Fruit fly (Drosophila melanogaster) whole organism, embryonic: Measurements from ENCODE around the gene CG13021.

ENCODE experiments used
- Bgb ChIP-seq: fragments of 200-800 bp; sonication (Bioruptor generic); IDR thresholded peaks from 2 replicates; pipeline ENCODE4 v1.3.6; 2022; ENCODE audit warnings: missing biosample characterization, missing genetic modification characterization; ENCODE audit not compliant: partially characterized antibody
- CG10654 ChIP-seq: fragments of 200-800 bp; sonication (Bioruptor generic); optimal IDR thresholded peaks from 2 replicates; lab custom pipeline; 2016; ENCODE audit warnings: missing biosample characterization, missing genetic modification characterization
- CG11560 ChIP-seq: fragments of 200-800 bp; sonication (Bioruptor generic); IDR thresholded peaks from 3 replicates; pipeline ENCODE4 v1.3.6; 2022; ENCODE audit warnings: missing biosample characterization, missing genetic modification characterization
- CG11695 ChIP-seq: fragments of 200-800 bp; sonication (Bioruptor generic); IDR thresholded peaks from 3 replicates; pipeline ENCODE4 v1.3.6; 2022; ENCODE audit warnings: missing biosample characterization, missing genetic modification characterization
- CG12299 ChIP-seq: fragments of 200-800 bp; sonication (Bioruptor generic); optimal IDR thresholded peaks from 2 replicates; lab custom pipeline; 2018; ENCODE audit warnings: missing biosample characterization, mild to moderate bottlenecking, missing genetic modification characterization
- CG1233 ChIP-seq: fragments of 200-800 bp; sonication (Bioruptor generic); optimal IDR thresholded peaks from 4 replicates; lab custom pipeline; 2018; ENCODE audit warnings: missing biosample characterization, mild to moderate bottlenecking, missing genetic modification characterization
- CG1647 ChIP-seq: fragments of 200-800 bp; sonication (Bioruptor generic); optimal IDR thresholded peaks from 3 replicates; lab custom pipeline; 2016; ENCODE audit warnings: missing biosample characterization, missing genetic modification characterization
- CG16813 ChIP-seq: fragments of 200-800 bp; sonication (Bioruptor generic); IDR thresholded peaks from 3 replicates; pipeline ENCODE4 v1.3.6; 2022; ENCODE audit warnings: missing biosample characterization, missing genetic modification characterization; ENCODE audit not compliant: partially characterized antibody
- CG17802 ChIP-seq: fragments of 200-800 bp; sonication (Bioruptor generic); optimal IDR thresholded peaks from 2 replicates; lab custom pipeline; 2018; ENCODE audit warnings: missing biosample characterization, mild to moderate bottlenecking, missing genetic modification characterization, moderate library complexity
- CG2120 ChIP-seq: fragments of 200-800 bp; sonication (Bioruptor generic); optimal IDR thresholded peaks from 3 replicates; lab custom pipeline; 2016; ENCODE audit warnings: missing biosample characterization, missing genetic modification characterization
- CG2129 ChIP-seq: fragments of 200-800 bp; sonication (Bioruptor generic); IDR thresholded peaks from 2 replicates; pipeline ENCODE4 v1.3.6; 2022; ENCODE audit warnings: missing biosample characterization, missing genetic modification characterization; ENCODE audit not compliant: partially characterized antibody
- CG2199 ChIP-seq: fragments of 200-800 bp; sonication (Bioruptor generic); IDR thresholded peaks from 3 replicates; pipeline ENCODE4 v1.3.6; 2022; ENCODE audit warnings: missing biosample characterization, missing genetic modification characterization
- CG30020 ChIP-seq: fragments of 200-800 bp; optimal IDR thresholded peaks from 2 replicates; lab custom pipeline; 2019; ENCODE audit warnings: missing biosample characterization, mild to moderate bottlenecking, missing genetic modification characterization, moderate library complexity
- CG3065 ChIP-seq: fragments of 200-800 bp; sonication (Bioruptor generic); optimal IDR thresholded peaks from 2 replicates; lab custom pipeline; 2016; ENCODE audit warnings: missing biosample characterization, missing genetic modification characterization
- CG3726 ChIP-seq: fragments of 200-800 bp; sonication (Bioruptor generic); IDR thresholded peaks from 3 replicates; pipeline ENCODE4, ENCODE4 v1.3.6; 2022; ENCODE audit warnings: missing biosample characterization, missing genetic modification characterization
- CG42726 ChIP-seq: fragments of 200-800 bp; sonication (Bioruptor generic); IDR thresholded peaks from 2 replicates; pipeline ENCODE4 v1.3.6; 2022; ENCODE audit warnings: missing biosample characterization, missing genetic modification characterization; ENCODE audit not compliant: partially characterized antibody
- CG5245 ChIP-seq: fragments of 200-800 bp; sonication (Bioruptor generic); optimal IDR thresholded peaks from 3 replicates; lab custom pipeline; 2016; ENCODE audit warnings: missing biosample characterization, missing genetic modification characterization
- CG7928 ChIP-seq: fragments of 200-800 bp; sonication (Bioruptor generic); optimal IDR thresholded peaks from 2 replicates; lab custom pipeline; 2017; ENCODE audit warnings: missing biosample characterization, mild to moderate bottlenecking, missing genetic modification characterization
- CHES-1-like ChIP-seq: fragments of 200-800 bp; sonication (Bioruptor generic); optimal IDR thresholded peaks from 2 replicates; lab custom pipeline; 2016; ENCODE audit warnings: missing biosample characterization, missing genetic modification characterization
- Chrac-16 ChIP-seq: fragments of 200-800 bp; sonication (Bioruptor generic); optimal IDR thresholded peaks from 3 replicates; lab custom pipeline; 2016; ENCODE audit warnings: missing biosample characterization, missing genetic modification characterization
- Dad ChIP-seq: fragments of 200-800 bp; sonication (Bioruptor generic); optimal IDR thresholded peaks from 3 replicates; lab custom pipeline; 2016; ENCODE audit warnings: missing biosample characterization, missing genetic modification characterization
- Dek ChIP-seq: fragments of 200-800 bp; sonication (Bioruptor generic); optimal IDR thresholded peaks from 3 replicates; lab custom pipeline; 2019; ENCODE audit warnings: missing biosample characterization, mild to moderate bottlenecking, missing genetic modification characterization, moderate library complexity
- Fer1 ChIP-seq: fragments of 200-800 bp; sonication (Bioruptor generic); optimal IDR thresholded peaks from 2 replicates; lab custom pipeline; 2017; ENCODE audit warnings: missing biosample characterization, mild to moderate bottlenecking, missing genetic modification characterization
- Hey ChIP-seq: fragments of 200-800 bp; sonication (Bioruptor generic); optimal IDR thresholded peaks from 3 replicates; lab custom pipeline; 2018; ENCODE audit warnings: missing biosample characterization, mild to moderate bottlenecking, missing genetic modification characterization
- Myb ChIP-seq: fragments of 200-800 bp; sonication (Bioruptor generic); optimal IDR thresholded peaks from 2 replicates; lab custom pipeline; 2016; ENCODE audit warnings: missing biosample characterization, missing genetic modification characterization
- NK7.1 ChIP-seq: fragments of 200-800 bp; sonication (Bioruptor generic); optimal IDR thresholded peaks from 3 replicates; lab custom pipeline; 2016; ENCODE audit warnings: missing biosample characterization, missing genetic modification characterization
- Rfx ChIP-seq: fragments of 200-800 bp; sonication (Bioruptor generic); IDR thresholded peaks from 2 replicates; pipeline ENCODE4 v1.3.6; 2022; ENCODE audit warnings: missing biosample characterization, missing genetic modification characterization
- ash1 ChIP-seq: fragments of 200-800 bp; sonication (Bioruptor generic); optimal IDR thresholded peaks from 2 replicates; lab custom pipeline; 2018; ENCODE audit warnings: missing biosample characterization, mild to moderate bottlenecking, missing genetic modification characterization
- ato ChIP-seq: fragments of 200-800 bp; sonication (Bioruptor generic); IDR thresholded peaks from 2 replicates; pipeline ENCODE4 v1.3.6; 2022; ENCODE audit warnings: missing biosample characterization, missing genetic modification characterization; ENCODE audit not compliant: partially characterized antibody
- cg ChIP-seq: fragments of 200-800 bp; sonication (Bioruptor generic); optimal IDR thresholded peaks from 3 replicates; lab custom pipeline; 2019; ENCODE audit warnings: missing biosample characterization, mild to moderate bottlenecking, missing genetic modification characterization, moderate library complexity
- crol ChIP-seq: fragments of 200-800 bp; sonication (Bioruptor generic); IDR thresholded peaks from 2 replicates; pipeline ENCODE4 v1.3.6; 2022; ENCODE audit warnings: missing biosample characterization, missing genetic modification characterization
- dan ChIP-seq: fragments of 200-800 bp; sonication (Bioruptor generic); IDR thresholded peaks from 2 replicates; pipeline ENCODE4 v1.3.6; 2022; ENCODE audit warnings: missing biosample characterization, missing genetic modification characterization
- eyg ChIP-seq: fragments of 200-800 bp; sonication (Bioruptor generic); optimal IDR thresholded peaks from 3 replicates; lab custom pipeline; 2016; ENCODE audit warnings: missing biosample characterization, missing genetic modification characterization
- fd96Cb ChIP-seq: fragments of 200-800 bp; sonication (Bioruptor generic); optimal IDR thresholded peaks from 2 replicates; lab custom pipeline; 2018; ENCODE audit warnings: missing biosample characterization, mild to moderate bottlenecking, missing genetic modification characterization, moderate library complexity
- gro ChIP-seq: fragments of 200-800 bp; sonication (Bioruptor generic); optimal IDR thresholded peaks from 2 replicates; lab custom pipeline; 2016; ENCODE audit warnings: missing biosample characterization, missing genetic modification characterization
- gt ChIP-seq: fragments of 200-800 bp; sonication (Bioruptor generic); IDR thresholded peaks from 2 replicates; pipeline ENCODE4 v1.3.6; 2022; ENCODE audit warnings: missing biosample characterization, missing genetic modification characterization
- lbe ChIP-seq: fragments of 200-800 bp; sonication (Bioruptor generic); optimal IDR thresholded peaks from 2 replicates; lab custom pipeline; 2016; ENCODE audit warnings: missing biosample characterization, mild to moderate bottlenecking, missing genetic modification characterization
- lmd ChIP-seq: fragments of 200-800 bp; sonication (Bioruptor generic); IDR thresholded peaks from 2 replicates; pipeline ENCODE4 v1.3.6; 2022; ENCODE audit warnings: missing biosample characterization, missing genetic modification characterization
- lola ChIP-seq, 3 experiments: fragments of >200 bp in 2 of 3; fragments of 200-800 bp in 1 of 3; sonication (Bioruptor generic) in 1 of 3; optimal IDR thresholded peaks; 2 replicates each; lab custom pipeline; 2017 to 2019; ENCODE audit warnings: missing biosample characterization in 3 of 3, missing genetic modification characterization in 3 of 3, mild to moderate bottlenecking in 1 of 3, moderate library complexity in 1 of 3
- pros ChIP-seq: fragments of 200-800 bp; sonication (Bioruptor generic); optimal IDR thresholded peaks from 3 replicates; lab custom pipeline; 2019; ENCODE audit warnings: missing biosample characterization, mild to moderate bottlenecking, missing genetic modification characterization, moderate library complexity
- sens ChIP-seq: fragments of 200-800 bp; sonication (Bioruptor generic); peaks from one replicate; lab custom pipeline; 2016; ENCODE audit warnings: missing biosample characterization, missing genetic modification characterization
- sna ChIP-seq: fragments of 200-800 bp; sonication (Bioruptor generic); IDR thresholded peaks from 2 replicates; pipeline ENCODE4 v1.3.6; 2022; ENCODE audit warnings: missing biosample characterization, missing genetic modification characterization; ENCODE audit not compliant: partially characterized antibody
- tin ChIP-seq: fragments of 200-800 bp; sonication (Bioruptor generic); optimal IDR thresholded peaks from 3 replicates; lab custom pipeline; 2016; ENCODE audit warnings: missing biosample characterization, missing genetic modification characterization
- trh ChIP-seq: fragments of 200-800 bp; sonication (Bioruptor generic); optimal IDR thresholded peaks from 2 replicates; lab custom pipeline; 2016; ENCODE audit warnings: missing biosample characterization, missing genetic modification characterization
- unc-4 ChIP-seq: fragments of 200-800 bp; sonication (Bioruptor generic); IDR thresholded peaks from 2 replicates; pipeline ENCODE4 v1.3.6; 2022; ENCODE audit warnings: missing biosample characterization, missing genetic modification characterization; ENCODE audit not compliant: partially characterized antibody
- unpg ChIP-seq: fragments of 200-800 bp; sonication (Bioruptor generic); optimal IDR thresholded peaks from 3 replicates; lab custom pipeline; 2018; ENCODE audit warnings: missing biosample characterization, mild to moderate bottlenecking, missing genetic modification characterization, moderate library complexity
- usp ChIP-seq: fragments of >200 bp; optimal IDR thresholded peaks from 2 replicates; lab custom pipeline; 2017; ENCODE audit warnings: missing biosample characterization, missing genetic modification characterization
- wor ChIP-seq: fragments of 200-800 bp; sonication (Bioruptor generic); IDR thresholded peaks from 2 replicates; pipeline ENCODE4 v1.3.6; 2022; ENCODE audit warnings: missing biosample characterization, missing genetic modification characterization
- zen2 ChIP-seq: fragments of 200-800 bp; sonication (Bioruptor generic); IDR thresholded peaks from 3 replicates; pipeline ENCODE4 v1.3.6; 2022; ENCODE audit warnings: missing biosample characterization, missing genetic modification characterization; ENCODE audit not compliant: partially characterized antibody

Gene CG13021

dm6 chrX:3545849-3546518, 31.9 kb downstream of the CG13021 start (continued):
- TF ChIP-seq tin (GFP tag; lab: Kevin White, UChicago) = peak; percentile 83
- TF ChIP-seq CHES-1-like (GFP tag; lab: Kevin White, UChicago) = peak; percentile 33
- TF ChIP-seq CG30020 = no peak
- no peak for TF ChIP-seq ash1 (GFP tag; lab: Kevin White, UChicago)
- peak; percentile 93 for TF ChIP-seq wor
- TF ChIP-seq Fer1 = peak; percentile 69
- peak; percentile 61 for TF ChIP-seq CG16813 (GFP tag; lab: Robert Waterston, UW)
- no peak for TF ChIP-seq unc-4 (GFP tag; lab: Robert Waterston, UW)
- no peak for TF ChIP-seq CG7928 (GFP tag; lab: Kevin White, UChicago)
- TF ChIP-seq CG17802 (tag; lab: Kevin White, UChicago) = peak; percentile 58
- TF ChIP-seq gt (GFP tag; lab: Robert Waterston, UW) = peak; percentile 72
- TF ChIP-seq Bgb (GFP tag; lab: Robert Waterston, UW) = peak; percentile 58; the same call in 1 of the 2 replicates
- TF ChIP-seq CG1233 (GFP tag; lab: Kevin White, UChicago) = peak; percentile 60
- peak; percentile 66 for TF ChIP-seq CG12299 (tag; lab: Kevin White, UChicago)
- no peak for TF ChIP-seq zen2
- TF ChIP-seq CG5245 (GFP tag; lab: Kevin White, UChicago) = peak; percentile 77
- TF ChIP-seq eyg (GFP tag; lab: Kevin White, UChicago) = no peak
- TF ChIP-seq Dek (tag; lab: Kevin White, UChicago) = peak; percentile 74
- TF ChIP-seq gro (GFP tag; lab: Kevin White, UChicago) = no peak
- TF ChIP-seq CG2120 (GFP tag; lab: Kevin White, UChicago) = peak; percentile 44
- TF ChIP-seq fd96Cb = peak; percentile 93
- TF ChIP-seq pros (GFP tag; lab: Kevin White, UChicago) = peak; percentile 27
- no peak for TF ChIP-seq Myb (GFP tag; lab: Kevin White, UChicago)
- no peak for TF ChIP-seq lbe (GFP tag; lab: Kevin White, UChicago)
- no peak for TF ChIP-seq NK7.1 (GFP tag; lab: Kevin White, UChicago)
- TF ChIP-seq CG3726 = peak; percentile 74; the same call in 1 of the 3 replicates
- no peak for TF ChIP-seq Hey (tag; lab: Kevin White, UChicago)
- TF ChIP-seq CG2199 = 0 out of 3 replicates have a peak, but pooled peaks have one; percentile 80
- TF ChIP-seq Rfx (GFP tag; lab: Robert Waterston, UW) = no peak
- TF ChIP-seq lola (GFP tag; optimal IDR thresholded peaks at IDR 0.05; lab: Kevin White, UChicago) = peak in 1 of 3 experiments; percentile 90
- TF ChIP-seq CG42726 (GFP tag; lab: Robert Waterston, UW) = peak; percentile 75; the same call in 1 of the 2 replicates
- peak; percentile 54 for TF ChIP-seq CG3065 (GFP tag; lab: Kevin White, UChicago)
- no peak; the same call in 1 of the 2 replicates for TF ChIP-seq dan (GFP tag; lab: Robert Waterston, UW)
- TF ChIP-seq trh (GFP tag; lab: Kevin White, UChicago) = peak; percentile 60
- TF ChIP-seq CG1647 = peak; percentile 48
- TF ChIP-seq unpg = peak; percentile 94
- no peak for TF ChIP-seq usp (GFP tag; lab: Kevin White, UChicago)
- no peak for TF ChIP-seq sna (GFP tag; lab: Robert Waterston, UW)
- TF ChIP-seq cg (GFP tag; lab: Kevin White, UChicago) = no peak
- TF ChIP-seq Dad (GFP tag; lab: Kevin White, UChicago) = no peak
- peak; percentile 70 for TF ChIP-seq CG10654 (GFP tag; lab: Kevin White, UChicago)
- TF ChIP-seq CG11695 (GFP tag; lab: Robert Waterston, UW) = peak; percentile 61; the same call in 2 of the 3 replicates
- TF ChIP-seq CG2129 (GFP tag; lab: Robert Waterston, UW) = no peak
- no peak for TF ChIP-seq CG11560 (tag; lab: Robert Waterston, UW)
- TF ChIP-seq ato (GFP tag; lab: Robert Waterston, UW) = no peak
- TF ChIP-seq Chrac-16 (GFP tag; lab: Kevin White, UChicago) = peak; percentile 77
- TF ChIP-seq sens (GFP tag; lab: Kevin White, UChicago) = peak; percentile 94
- TF ChIP-seq crol (GFP tag; lab: Robert Waterston, UW) = peak; percentile 46; the same call in 1 of the 2 replicates
- peak; percentile 88 for TF ChIP-seq lmd
